Fruit fly (Drosophila melanogaster) whole organism, prepupa: Measurements from ENCODE around the gene Ir7e.
A peak's percentile ranks its signal among the peaks of the same experiment; 100 is the strongest.

Experiments
- Blimp-1 ChIP-seq: fragments of 200-800 bp; sonication (Bioruptor generic); optimal IDR thresholded peaks from 3 replicates; lab custom pipeline; 2017; ENCODE audit warnings: missing biosample characterization, missing genetic modification characterization, mild to moderate bottlenecking, moderate library complexity, missing genetic modification reagents
- CG10631 ChIP-seq: fragments of 200-800 bp; sonication (Bioruptor generic); optimal IDR thresholded peaks from 2 replicates; lab custom pipeline; 2016; ENCODE audit warnings: missing biosample characterization, missing genetic modification characterization
- CG11294 ChIP-seq: fragments of 200-800 bp; sonication (Bioruptor generic); IDR thresholded peaks from 2 replicates; pipeline ENCODE4 v1.3.6; 2022; ENCODE audit warnings: missing biosample characterization, missing genetic modification characterization
- CG11762 ChIP-seq: fragments of 200-800 bp; sonication (Bioruptor generic); optimal IDR thresholded peaks from 3 replicates; lab custom pipeline; 2016; ENCODE audit warnings: missing biosample characterization, missing genetic modification characterization; ENCODE audit not compliant: insufficient read depth
- CG11902 ChIP-seq: fragments of 200-800 bp; sonication (Bioruptor generic); optimal IDR thresholded peaks from 3 replicates; lab custom pipeline; 2016; ENCODE audit warnings: missing biosample characterization, missing genetic modification characterization
- CG15336 ChIP-seq: fragments of 200-800 bp; sonication (Bioruptor generic); IDR thresholded peaks from 2 replicates; pipeline ENCODE4 v1.3.6; 2022; ENCODE audit warnings: missing biosample characterization, missing genetic modification characterization
- CG16779 ChIP-seq: fragments of 200-800 bp; sonication (Bioruptor generic); optimal IDR thresholded peaks from 3 replicates; lab custom pipeline; 2017; ENCODE audit warnings: missing biosample characterization, mild to moderate bottlenecking, missing genetic modification characterization
- CG3032 ChIP-seq: fragments of 200-800 bp; optimal IDR thresholded peaks from 2 replicates; lab custom pipeline; 2019; ENCODE audit warnings: missing biosample characterization, mild to moderate bottlenecking, missing genetic modification characterization, moderate library complexity
- CG3919 ChIP-seq: fragments of 200-800 bp; sonication (Bioruptor generic); optimal IDR thresholded peaks from 3 replicates; lab custom pipeline; 2016; ENCODE audit warnings: missing biosample characterization, missing genetic modification characterization
- CG6163 ChIP-seq: fragments of 200-800 bp; sonication (Bioruptor generic); IDR thresholded peaks from 3 replicates; pipeline ENCODE4 v1.3.6; 2022; ENCODE audit warnings: missing biosample characterization, missing genetic modification characterization
- CG6276 ChIP-seq: fragments of 200-800 bp; sonication (Bioruptor generic); optimal IDR thresholded peaks from 2 replicates; lab custom pipeline; 2017; ENCODE audit warnings: missing biosample characterization, mild to moderate bottlenecking, missing genetic modification characterization
- CG6792 ChIP-seq: fragments of 200-800 bp; sonication (Bioruptor generic); optimal IDR thresholded peaks from 3 replicates; lab custom pipeline; 2016; ENCODE audit warnings: missing biosample characterization, missing genetic modification characterization
- CG6854 ChIP-seq: fragments of 200-800 bp; sonication (Bioruptor generic); optimal IDR thresholded peaks from 2 replicates; lab custom pipeline; 2017; ENCODE audit warnings: missing biosample characterization, mild to moderate bottlenecking, missing genetic modification characterization
- CG7368 ChIP-seq: fragments of 200-800 bp; sonication (Bioruptor generic); optimal IDR thresholded peaks from 3 replicates; lab custom pipeline; 2016; ENCODE audit warnings: missing biosample characterization, missing genetic modification characterization
- CG8319 ChIP-seq: fragments of 200-800 bp; sonication (Bioruptor generic); optimal IDR thresholded peaks from 3 replicates; lab custom pipeline; 2016; ENCODE audit warnings: missing biosample characterization, missing genetic modification characterization
- CG9139 ChIP-seq: fragments of 200-800 bp; sonication (Bioruptor generic); optimal IDR thresholded peaks from 3 replicates; lab custom pipeline; 2017; ENCODE audit warnings: missing biosample characterization, mild to moderate bottlenecking, missing genetic modification characterization
- Eip75B ChIP-seq: fragments of 200-800 bp; sonication (Bioruptor generic); optimal IDR thresholded peaks from 3 replicates; lab custom pipeline; 2016; ENCODE audit warnings: missing biosample characterization, missing genetic modification characterization
- Eip93F ChIP-seq: fragments of 200-800 bp; sonication (Bioruptor generic); optimal IDR thresholded peaks from 2 replicates; lab custom pipeline; 2016; ENCODE audit warnings: missing biosample characterization, mild to moderate bottlenecking, missing genetic modification characterization
- Ets21C ChIP-seq: fragments of 200-800 bp; sonication (Bioruptor generic); optimal IDR thresholded peaks from 3 replicates; lab custom pipeline; 2016; ENCODE audit warnings: missing biosample characterization, missing genetic modification characterization
- Gug ChIP-seq: fragments of 200-800 bp; sonication (Bioruptor generic); IDR thresholded peaks from 2 replicates; pipeline ENCODE4 v1.3.6; 2022; ENCODE audit warnings: missing biosample characterization, missing genetic modification characterization
- Hr39 ChIP-seq: fragments of 200-800 bp; sonication (Bioruptor generic); optimal IDR thresholded peaks from 2 replicates; lab custom pipeline; 2016; ENCODE audit warnings: missing biosample characterization, missing genetic modification characterization
- Hr4 ChIP-seq: fragments of 200-800 bp; sonication (Bioruptor generic); optimal IDR thresholded peaks from 3 replicates; lab custom pipeline; 2016; ENCODE audit warnings: missing biosample characterization, missing genetic modification characterization
- Lpt ChIP-seq: fragments of 200-800 bp; sonication (Bioruptor generic); optimal IDR thresholded peaks from 3 replicates; lab custom pipeline; 2016; ENCODE audit warnings: missing biosample characterization, missing genetic modification characterization
- Met ChIP-seq: fragments of 200-800 bp; sonication (Bioruptor generic); optimal IDR thresholded peaks from 3 replicates; lab custom pipeline; 2016; ENCODE audit warnings: missing biosample characterization, missing genetic modification characterization
- OdsH ChIP-seq: fragments of 200-800 bp; sonication (Bioruptor generic); optimal IDR thresholded peaks from 3 replicates; lab custom pipeline; 2016; ENCODE audit warnings: missing biosample characterization, missing genetic modification characterization
- achi ChIP-seq: fragments of 200-800 bp; sonication (Bioruptor generic); optimal IDR thresholded peaks from 3 replicates; lab custom pipeline; 2016; ENCODE audit warnings: missing biosample characterization, missing genetic modification characterization
- acj6 ChIP-seq: fragments of 200-800 bp; sonication (Bioruptor generic); optimal IDR thresholded peaks from 3 replicates; lab custom pipeline; 2016; ENCODE audit warnings: missing biosample characterization, missing genetic modification characterization
- dsx ChIP-seq: fragments of 200-800 bp; optimal IDR thresholded peaks from 3 replicates; lab custom pipeline; 2019; ENCODE audit warnings: missing biosample characterization, mild to moderate bottlenecking, missing genetic modification characterization, moderate library complexity; ENCODE audit not compliant: poor library complexity, severe bottlenecking
- eg ChIP-seq: fragments of 200-800 bp; sonication (Bioruptor generic); IDR thresholded peaks from 3 replicates; pipeline ENCODE4 v1.3.6; 2022; ENCODE audit warnings: missing biosample characterization, missing genetic modification characterization
- esn ChIP-seq: fragments of 200-800 bp; sonication (Bioruptor generic); optimal IDR thresholded peaks from 2 replicates; lab custom pipeline; 2016; ENCODE audit warnings: missing biosample characterization, mild to moderate bottlenecking, missing genetic modification characterization, moderate library complexity
- fkh ChIP-seq: fragments of 200-800 bp; sonication (Bioruptor generic); optimal IDR thresholded peaks from 3 replicates; lab custom pipeline; 2017; ENCODE audit warnings: missing biosample characterization, mild to moderate bottlenecking, missing genetic modification characterization, moderate library complexity
- lz ChIP-seq: fragments of 200-800 bp; sonication (Bioruptor generic); optimal IDR thresholded peaks from 3 replicates; lab custom pipeline; 2016; ENCODE audit warnings: missing biosample characterization, missing genetic modification characterization
- salr ChIP-seq, 2 experiments: fragments of 200-800 bp; sonication (Bioruptor generic); optimal IDR thresholded peaks; 3 replicates each; lab custom pipeline; 2016 to 2018; ENCODE audit warnings: missing biosample characterization in 2 of 2, missing genetic modification characterization in 2 of 2, mild to moderate bottlenecking in 1 of 2
- spab ChIP-seq: fragments of 200-800 bp; sonication (Bioruptor generic); optimal IDR thresholded peaks from 2 replicates; lab custom pipeline; 2017; ENCODE audit warnings: missing biosample characterization, mild to moderate bottlenecking, missing genetic modification characterization, missing genetic modification reagents
- ss ChIP-seq, 2 experiments: fragments of 200-800 bp; sonication (Bioruptor generic); optimal IDR thresholded peaks; 2 replicates in 1 of 2; 3 replicates in 1 of 2; lab custom pipeline; 2017 to 2018; ENCODE audit warnings: mild to moderate bottlenecking in 2 of 2, missing biosample characterization in 2 of 2, missing genetic modification characterization in 2 of 2, moderate library complexity in 1 of 2
- svp ChIP-seq: fragments of 200-800 bp; sonication (Bioruptor generic); peaks from one replicate; lab custom pipeline; 2016; ENCODE audit warnings: missing biosample characterization, missing genetic modification characterization
- topi ChIP-seq: fragments of 200-800 bp; sonication (Bioruptor generic); optimal IDR thresholded peaks from 3 replicates; lab custom pipeline; 2016; ENCODE audit warnings: missing biosample characterization, missing genetic modification characterization

The Ir7e gene

dm6 chrX:7901153-7902038 lies 19.9 kb upstream of the Ir7e start, which contains the start of the genes RpS6 and bys (continued):
- peak; percentile 17 for TF ChIP-seq Eip75B
- TF ChIP-seq CG16779: no peak
- TF ChIP-seq CG15336 (GFP tag; lab: Robert Waterston, UW): peak; percentile 46; the same call in 1 of the 2 replicates
- TF ChIP-seq CG9139 (GFP tag; lab: Kevin White, UChicago): peak; percentile 64
- peak; percentile 70 for TF ChIP-seq CG6163 (GFP tag; lab: Robert Waterston, UW)
- TF ChIP-seq CG3919 (GFP tag; lab: Kevin White, UChicago): peak; percentile 68
- TF ChIP-seq CG3032 (tag; lab: Kevin White, UChicago): peak; percentile 38
- TF ChIP-seq Eip93F (GFP tag; lab: Kevin White, UChicago): peak; percentile 34
- TF ChIP-seq CG8319: peak; percentile 6
- TF ChIP-seq salr (GFP tag; optimal IDR thresholded peaks at IDR 0.05; lab: Kevin White, UChicago): peak in 1 of 2 experiments; percentile 26
- TF ChIP-seq CG6792 (GFP tag; lab: Kevin White, UChicago): peak; percentile 16
- no peak for TF ChIP-seq CG11294 (GFP tag; lab: Robert Waterston, UW)
- peak; percentile 7 for TF ChIP-seq fkh (GFP tag; lab: Kevin White, UChicago)
- peak; percentile 83 for TF ChIP-seq CG6854 (GFP tag; lab: Kevin White, UChicago)
- peak; percentile 2 for TF ChIP-seq Ets21C
- peak; percentile 36 for TF ChIP-seq topi (GFP tag; lab: Kevin White, UChicago)
- no peak for TF ChIP-seq Hr4
- peak; percentile 22 for TF ChIP-seq Hr39 (GFP tag; lab: Kevin White, UChicago)
- TF ChIP-seq CG11902 (GFP tag; lab: Kevin White, UChicago): no peak
- peak; percentile 59 for TF ChIP-seq esn (GFP tag; lab: Kevin White, UChicago)
- TF ChIP-seq svp (GFP tag; lab: Kevin White, UChicago): peak; percentile 64
- no peak for TF ChIP-seq Lpt
- TF ChIP-seq CG10631 (GFP tag; lab: Kevin White, UChicago): peak; percentile 47
- peak; percentile 23 for TF ChIP-seq OdsH (GFP tag; lab: Kevin White, UChicago)
- TF ChIP-seq ss (GFP tag; optimal IDR thresholded peaks at IDR 0.05; lab: Kevin White, UChicago): peak; percentile 54 to 55
- TF ChIP-seq spab (GFP tag; lab: Kevin White, UChicago): no peak
- TF ChIP-seq lz (GFP tag; lab: Kevin White, UChicago): peak; percentile 38
- TF ChIP-seq dsx (GFP tag; lab: Kevin White, UChicago): no peak
- peak; percentile 30 for TF ChIP-seq CG7368 (GFP tag; lab: Kevin White, UChicago)
- TF ChIP-seq eg (GFP tag; lab: Robert Waterston, UW): peak; percentile 46
- TF ChIP-seq Gug (GFP tag; lab: Robert Waterston, UW): peak; percentile 15; the same call in 1 of the 2 replicates
- peak; percentile 47 for TF ChIP-seq CG6276 (GFP tag; lab: Kevin White, UChicago)

dm6 chrX:7900659-7901058 lies 19.2 kb upstream of the Ir7e start:
- TF ChIP-seq svp (GFP tag; lab: Kevin White, UChicago) (peak; percentile 38), achi (no peak), Met (GFP tag; lab: Kevin White, UChicago) (no peak), acj6 (no peak), Blimp-1 (GFP tag; lab: Kevin White, UChicago) (no peak), CG11762 (GFP tag; lab: Kevin White, UChicago) (no peak), CG8319 (no peak)
